Worm (Caenorhabditis elegans): Measurements from ENCODE around the gene kmo-1.
A peak's percentile ranks its signal among the peaks of the same experiment; 100 is the strongest.
"Not testable (repeated sequence)": the region's sequence is repeated elsewhere in the genome, so short reads cannot be mapped to it uniquely, and the experiment has no call there.

Gene kmo-1

DNA sequence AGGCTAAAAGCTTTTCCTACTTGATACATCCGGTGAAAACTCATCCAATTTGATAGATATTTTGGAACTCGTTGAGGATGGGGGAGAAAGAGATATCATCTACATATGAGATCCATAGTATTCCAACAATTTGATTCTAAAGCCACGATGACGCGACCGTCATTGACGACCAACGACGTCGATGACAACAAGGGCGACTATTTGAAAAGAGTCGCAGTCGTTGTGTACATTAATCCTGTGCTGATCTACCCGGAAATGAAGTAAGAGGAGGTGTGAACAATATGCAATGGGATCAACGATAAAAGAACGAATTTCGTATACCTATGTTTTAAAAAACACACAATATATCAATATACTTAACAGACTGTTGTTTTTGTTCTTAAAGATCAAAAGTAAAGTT is 42.2 kb downstream of the kmo-1 start:
- no peak for TF ChIP-seq B0310.2 (tag; optimal IDR thresholded peaks at IDR 0.05)
- TF ChIP-seq tra-4 (tag; optimal IDR thresholded peaks at IDR 0.05) = no peak
- no peak for TF ChIP-seq tbx-37 (GFP tag; conservative IDR thresholded peaks at IDR 0.05)
- TF ChIP-seq pes-1 (GFP tag; IDR thresholded peaks at IDR 0.05) = no peak
- TF ChIP-seq scrt-1 (GFP tag; IDR thresholded peaks at IDR 0.05) = no peak
- TF ChIP-seq hnd-1 (tag; optimal IDR thresholded peaks at IDR 0.05) = no peak
- no peak for TF ChIP-seq ama-1 (optimal IDR thresholded peaks at IDR 0.05)
- no peak for TF ChIP-seq sea-1 (GFP tag; conservative IDR thresholded peaks at IDR 0.05)
- no peak for TF ChIP-seq hmg-4 (GFP tag; optimal IDR thresholded peaks at IDR 0.05)
- TF ChIP-seq hmbx-1 (tag; optimal IDR thresholded peaks at IDR 0.05) = no peak
- TF ChIP-seq ceh-36 (tag; optimal IDR thresholded peaks at IDR 0.05) = no peak
- no peak for TF ChIP-seq tbx-11 (GFP tag; IDR thresholded peaks at IDR 0.05)
- TF ChIP-seq ceh-13 (GFP tag; optimal IDR thresholded peaks at IDR 0.05) = no peak
- no peak for TF ChIP-seq flt-1 (GFP tag; IDR thresholded peaks at IDR 0.05)

DNA sequence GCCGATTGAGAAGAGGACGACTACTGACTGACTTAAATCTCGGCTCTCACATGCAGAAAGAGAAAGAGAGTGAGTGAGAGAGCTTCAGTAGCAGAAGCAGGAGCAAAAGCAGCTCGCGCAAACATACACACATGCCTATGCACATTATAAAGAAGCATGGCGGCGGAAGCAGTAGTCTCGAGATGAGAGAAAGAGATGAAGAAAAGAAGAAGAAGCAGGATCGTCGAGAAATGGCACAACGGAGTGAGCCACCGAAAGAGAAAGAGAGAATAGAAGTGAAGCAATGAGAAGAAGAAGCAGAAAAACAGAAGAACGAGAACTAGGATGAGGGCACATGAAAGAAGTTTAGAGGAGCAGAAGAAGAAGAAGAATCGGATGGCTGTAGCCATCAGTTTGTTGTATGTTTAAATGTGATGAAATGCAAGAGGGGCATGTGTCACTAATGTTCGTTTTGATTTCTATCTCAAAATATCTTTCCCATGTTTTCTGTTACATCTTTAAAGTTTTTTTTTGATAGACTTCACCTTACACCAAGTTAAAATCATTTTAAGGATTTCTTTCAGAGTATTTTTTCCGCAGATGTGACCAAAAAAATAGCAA is 43.3 kb downstream of the kmo-1 start:
- no peak for TF ChIP-seq flt-1 (GFP tag; IDR thresholded peaks at IDR 0.05)
- no peak for TF ChIP-seq tra-4 (tag; optimal IDR thresholded peaks at IDR 0.05)
- no peak for TF ChIP-seq tbx-11 (GFP tag; IDR thresholded peaks at IDR 0.05)
- TF ChIP-seq hnd-1 (tag; optimal IDR thresholded peaks at IDR 0.05) = no peak
- no peak for TF ChIP-seq ets-7 (tag; optimal IDR thresholded peaks at IDR 0.05)
- no peak for TF ChIP-seq hmg-4 (GFP tag; optimal IDR thresholded peaks at IDR 0.05)
- TF ChIP-seq scrt-1 (GFP tag; IDR thresholded peaks at IDR 0.05) = no peak
- TF ChIP-seq F13C5.2 (tag; optimal IDR thresholded peaks at IDR 0.05) = no peak
- no peak for TF ChIP-seq hmbx-1 (tag; optimal IDR thresholded peaks at IDR 0.05)
- TF ChIP-seq tbx-37 (GFP tag; conservative IDR thresholded peaks at IDR 0.05) = no peak
- no peak for TF ChIP-seq ama-1 (optimal IDR thresholded peaks at IDR 0.05)
- no peak for TF ChIP-seq ceh-36 (tag; optimal IDR thresholded peaks at IDR 0.05)
- TF ChIP-seq pes-1 (GFP tag; IDR thresholded peaks at IDR 0.05) = no peak
- no peak for TF ChIP-seq ceh-13 (GFP tag; optimal IDR thresholded peaks at IDR 0.05)

DNA sequence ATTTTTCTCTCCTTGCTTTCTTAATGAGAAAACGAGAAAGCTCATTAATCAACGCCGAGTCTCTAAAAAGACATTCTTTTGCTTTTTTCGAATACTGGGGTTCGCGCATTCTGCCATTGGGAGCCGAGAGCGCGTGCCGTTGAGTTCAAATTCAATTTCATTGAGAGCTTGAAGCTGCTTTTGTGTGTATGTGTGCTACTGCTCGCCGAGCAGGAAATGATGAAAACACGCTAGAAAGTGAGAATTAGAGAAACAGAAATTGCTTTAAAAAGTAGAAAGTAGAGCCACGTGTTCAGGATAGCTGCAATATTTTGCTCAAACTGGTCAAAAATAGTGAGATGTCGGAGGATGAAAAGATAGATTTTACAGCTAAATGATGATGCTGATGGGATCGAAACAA is 44.6 kb downstream of the kmo-1 start:
- no peak for TF ChIP-seq aly-1 (tag; optimal IDR thresholded peaks at IDR 0.05)
- TF ChIP-seq tra-4 (tag; optimal IDR thresholded peaks at IDR 0.05) = no peak
- TF ChIP-seq ets-7 (tag; optimal IDR thresholded peaks at IDR 0.05) = no peak
- no peak for TF ChIP-seq F13C5.2 (tag; optimal IDR thresholded peaks at IDR 0.05)
- TF ChIP-seq tbx-37 (GFP tag; conservative IDR thresholded peaks at IDR 0.05) = no peak
- TF ChIP-seq ceh-13 (GFP tag; optimal IDR thresholded peaks at IDR 0.05) = no peak
- no peak for TF ChIP-seq tbx-11 (GFP tag; IDR thresholded peaks at IDR 0.05)
- no peak for TF ChIP-seq ceh-36 (tag; optimal IDR thresholded peaks at IDR 0.05)
- no peak for TF ChIP-seq scrt-1 (GFP tag; IDR thresholded peaks at IDR 0.05)
- TF ChIP-seq sea-1 (GFP tag; conservative IDR thresholded peaks at IDR 0.05) = no peak
- no peak for TF ChIP-seq hnd-1 (tag; optimal IDR thresholded peaks at IDR 0.05)
- TF ChIP-seq B0310.2 (tag; optimal IDR thresholded peaks at IDR 0.05) = no peak
- TF ChIP-seq hmg-4 (GFP tag; optimal IDR thresholded peaks at IDR 0.05) = no peak
- no peak for TF ChIP-seq pes-1 (GFP tag; IDR thresholded peaks at IDR 0.05)
- TF ChIP-seq hmbx-1 (tag; optimal IDR thresholded peaks at IDR 0.05) = no peak
- no peak for TF ChIP-seq ama-1 (optimal IDR thresholded peaks at IDR 0.05)
- TF ChIP-seq flt-1 (GFP tag; IDR thresholded peaks at IDR 0.05) = no peak

DNA sequence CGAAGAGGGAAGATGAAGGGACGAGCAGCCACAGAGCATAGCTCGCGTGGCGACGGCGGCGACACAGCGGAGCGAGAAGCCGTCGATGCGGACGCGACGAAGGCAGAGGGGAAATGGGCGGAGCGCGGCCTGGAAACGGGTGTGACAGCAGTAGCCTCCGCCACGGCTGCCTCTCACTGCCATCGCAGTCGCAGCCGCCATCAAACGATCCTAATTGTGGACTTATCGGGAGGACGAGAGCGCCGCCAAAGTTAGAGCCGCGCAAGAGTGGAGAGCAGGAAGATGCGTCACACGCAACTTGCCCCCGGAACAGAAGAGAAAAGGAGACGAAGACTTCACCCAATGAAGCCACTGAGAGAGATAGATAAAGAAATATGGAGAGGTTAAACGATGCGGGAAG is 46.0 kb downstream of the kmo-1 start:
- no peak for TF ChIP-seq ets-7 (tag; optimal IDR thresholded peaks at IDR 0.05)
- TF ChIP-seq ama-1 (optimal IDR thresholded peaks at IDR 0.05) = no peak
- no peak for TF ChIP-seq flt-1 (GFP tag; IDR thresholded peaks at IDR 0.05)
- no peak for TF ChIP-seq tbx-11 (GFP tag; IDR thresholded peaks at IDR 0.05)
- no peak for TF ChIP-seq hmbx-1 (tag; optimal IDR thresholded peaks at IDR 0.05)
- TF ChIP-seq aly-1 (tag; optimal IDR thresholded peaks at IDR 0.05) = peak; percentile 62
- peak; percentile 67; the same call in 1 of the 2 replicates for TF ChIP-seq scrt-1 (GFP tag; IDR thresholded peaks at IDR 0.05)
- TF ChIP-seq tbx-37 (GFP tag; conservative IDR thresholded peaks at IDR 0.05) = no peak
- no peak for TF ChIP-seq B0310.2 (tag; optimal IDR thresholded peaks at IDR 0.05)
- no peak for TF ChIP-seq hnd-1 (tag; optimal IDR thresholded peaks at IDR 0.05)
- no peak for TF ChIP-seq F13C5.2 (tag; optimal IDR thresholded peaks at IDR 0.05)

DNA sequence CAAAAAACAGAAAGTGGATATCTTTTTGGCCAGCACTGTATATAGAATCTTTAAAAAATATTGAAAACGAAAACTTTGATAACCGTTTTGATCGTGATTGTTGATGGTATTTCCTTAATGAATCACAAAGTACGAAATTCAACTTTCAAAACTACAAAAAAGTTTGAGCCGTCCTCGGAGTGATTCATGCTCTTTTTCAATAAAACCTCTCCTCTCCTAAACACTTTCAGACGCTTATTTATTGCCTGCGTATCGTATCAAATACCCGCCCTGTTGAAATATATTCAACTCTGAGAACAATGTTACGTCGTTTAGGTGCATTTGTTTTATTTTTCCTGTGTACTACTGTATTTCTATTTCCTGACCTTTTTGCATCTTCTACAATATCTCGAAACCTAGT is 49.4 kb downstream of the kmo-1 start:
- TF ChIP-seq aly-1 (tag; optimal IDR thresholded peaks at IDR 0.05) = no peak
- no peak for TF ChIP-seq B0310.2 (tag; optimal IDR thresholded peaks at IDR 0.05)
- TF ChIP-seq hmbx-1 (tag; optimal IDR thresholded peaks at IDR 0.05) = no peak

DNA sequence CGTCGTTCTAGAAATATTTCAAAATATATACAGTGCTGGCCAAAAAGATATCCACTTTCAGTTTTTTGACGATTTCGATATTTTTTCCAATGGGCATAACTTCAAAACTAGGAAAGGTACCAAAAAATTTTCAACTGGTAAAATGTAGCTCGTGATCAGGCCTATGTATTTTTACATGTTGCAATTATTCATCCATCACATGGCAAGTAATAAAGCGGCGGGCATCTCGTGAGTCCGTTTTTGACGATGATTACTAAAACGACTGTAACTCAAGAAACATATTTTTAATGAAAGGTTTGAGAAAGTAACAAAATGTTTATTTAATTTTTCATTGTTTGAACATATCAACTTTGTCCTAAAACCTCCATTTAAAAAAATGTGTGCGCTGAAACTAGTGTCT is 50.3 kb downstream of the kmo-1 start, which contains the start of gene F10C2.3:
Gene F10C2.3 (plus strand): TSS at position 301 of the 400 bp plus-strand sequence.
- TF ChIP-seq ets-7 (tag; optimal IDR thresholded peaks at IDR 0.05); scrt-1 (GFP tag; IDR thresholded peaks at IDR 0.05); hmbx-1 (tag; optimal IDR thresholded peaks at IDR 0.05): not testable (repeated sequence)

Measured in whole organism, early embryonic.